Worm (Caenorhabditis elegans) whole organism, L1 larva: Measurements from ENCODE around the gene pqn-35.

Source experiments
- lin-39 ChIP-seq: fragments of 150-350 bp; optimal IDR thresholded peaks from 2 replicates; lab custom pipeline; 2014; ENCODE audit warnings: missing biosample characterization, missing genetic modification reagents, missing genetic modification characterization
- skn-1 ChIP-seq: fragments of 150-350 bp; optimal IDR thresholded peaks from 2 replicates; lab custom pipeline; 2014; ENCODE audit warnings: missing biosample characterization, missing genetic modification characterization

- TF ChIP-seq skn-1 (tag; lab: Kevin White, UChicago) = no peak
- no peak for TF ChIP-seq lin-39
Measured at ce11 chrII:4631479-4631878, 18.7 kb downstream of the pqn-35 start.
